Worm (Caenorhabditis elegans): Measurements from ENCODE around the gene scb-1.

Gene scb-1

ce11 chrV:11071453-11071852 lies 48.1 kb downstream of the scb-1 start:
- TF ChIP-seq nhr-237 (tag; optimal IDR thresholded peaks at IDR 0.05) (no peak), nhr-43 (tag; optimal IDR thresholded peaks at IDR 0.05; ENCODE audit: poor library complexity, severe bottlenecking) (no peak), jun-1 (tag; optimal IDR thresholded peaks at IDR 0.05) (no peak), ama-1 (optimal IDR thresholded peaks at IDR 0.05) (peak; percentile 20)

- TF ChIP-seq ceh-28 (tag; optimal IDR thresholded peaks at IDR 0.05): peak; percentile 66
- no peak for TF ChIP-seq ceh-9 (tag; optimal IDR thresholded peaks at IDR 0.05)
- no peak for TF ChIP-seq fkh-2 (tag; optimal IDR thresholded peaks at IDR 0.05)
- peak; percentile 36 for TF ChIP-seq nhr-25 (tag; optimal IDR thresholded peaks at IDR 0.05)
- peak; percentile 47 for TF ChIP-seq pqm-1 (tag; optimal IDR thresholded peaks at IDR 0.05)
- no peak for TF ChIP-seq nfya-1 (tag; optimal IDR thresholded peaks at IDR 0.05; ENCODE audit: insufficient read depth)
- peak; percentile 2 for TF ChIP-seq jun-1 (tag; optimal IDR thresholded peaks at IDR 0.05)
- no peak for TF ChIP-seq elt-1 (tag; optimal IDR thresholded peaks at IDR 0.05)
- no peak for TF ChIP-seq ama-1 (optimal IDR thresholded peaks at IDR 0.05)
- no peak for TF ChIP-seq fos-1 (tag; optimal IDR thresholded peaks at IDR 0.05)
- no peak for TF ChIP-seq snpc-4 (tag; optimal IDR thresholded peaks at IDR 0.05)
- TF ChIP-seq elt-2 (tag; optimal IDR thresholded peaks at IDR 0.05): peak; percentile 54
- no peak for TF ChIP-seq egl-27 (tag; optimal IDR thresholded peaks at IDR 0.05)
- peak; percentile 34 for TF ChIP-seq nhr-43 (tag; optimal IDR thresholded peaks at IDR 0.05; ENCODE audit: poor library complexity, severe bottlenecking)
- peak; percentile 62 for TF ChIP-seq pha-4 (tag; optimal IDR thresholded peaks at IDR 0.05)
Measured at ce11 chrV:11070388-11070787, 49.1 kb downstream of the scb-1 start.

ce11 chrV:11069277-11069676 lies 50.2 kb downstream of the scb-1 start, which contains the start of gene T04C12.8:
T04C12.8 (minus strand) TSS chrV:11069358.
- TF ChIP-seq pha-4 (tag; optimal IDR thresholded peaks at IDR 0.05) (peak; percentile 83), egl-5 (tag; optimal IDR thresholded peaks at IDR 0.05) (no peak), lsy-12 (tag; optimal IDR thresholded peaks at IDR 0.05) (no peak), nhr-12 (tag; optimal IDR thresholded peaks at IDR 0.05) (no peak), unc-39 (tag; optimal IDR thresholded peaks at IDR 0.05) (no peak), daf-12 (tag; optimal IDR thresholded peaks at IDR 0.05) (no peak), nhr-43 (tag; optimal IDR thresholded peaks at IDR 0.05; ENCODE audit: poor library complexity, severe bottlenecking) (no peak), elt-2 (tag; optimal IDR thresholded peaks at IDR 0.05) (peak; percentile 98), jun-1 (tag; optimal IDR thresholded peaks at IDR 0.05) (peak; percentile 86), nhr-237 (tag; optimal IDR thresholded peaks at IDR 0.05) (no peak), ZK546.5 (tag; optimal IDR thresholded peaks at IDR 0.05) (no peak), unc-62 (GFP tag; optimal IDR thresholded peaks at IDR 0.05) (no peak), eor-1 (tag; optimal IDR thresholded peaks at IDR 0.05) (no peak), nhr-76 (tag; optimal IDR thresholded peaks at IDR 0.05) (no peak), nhr-28 (tag; optimal IDR thresholded peaks at IDR 0.05) (no peak), skn-1 (tag; optimal IDR thresholded peaks at IDR 0.05) (no peak), sea-2 (GFP tag; optimal IDR thresholded peaks at IDR 0.05) (no peak), fos-1 (tag; optimal IDR thresholded peaks at IDR 0.05) (no peak), pqm-1 (tag; optimal IDR thresholded peaks at IDR 0.05) (peak; percentile 99), fkh-2 (tag; optimal IDR thresholded peaks at IDR 0.05) (no peak), hmg-11 (tag; optimal IDR thresholded peaks at IDR 0.05) (no peak)
